Fruit fly (Drosophila melanogaster) whole organism, embryonic: ENCODE results near the gene CG43402.

Experiments
- CG10274 ChIP-seq: fragments of 200-800 bp; sonication (Bioruptor generic); optimal IDR thresholded peaks from 3 replicates; lab custom pipeline; 2017; ENCODE audit warnings: missing biosample characterization, mild to moderate bottlenecking, missing genetic modification characterization
- CG10321 ChIP-seq: fragments of 200-800 bp; sonication (Bioruptor generic); IDR thresholded peaks from 2 replicates; pipeline ENCODE4 v1.3.6; 2022; ENCODE audit warnings: missing biosample characterization, missing genetic modification characterization
- CG10959 ChIP-seq: fragments of 200-800 bp; sonication (Bioruptor generic); IDR thresholded peaks from 2 replicates; pipeline ENCODE4 v1.3.6; 2022; ENCODE audit warnings: missing biosample characterization, missing genetic modification characterization
- CG11247 ChIP-seq: fragments of 200-800 bp; sonication (Bioruptor generic); IDR thresholded peaks from 2 replicates; pipeline ENCODE4 v1.3.6; 2022; ENCODE audit warnings: missing biosample characterization, missing genetic modification characterization
- CG11504 ChIP-seq: fragments of 200-800 bp; sonication (Bioruptor generic); optimal IDR thresholded peaks from 3 replicates; lab custom pipeline; 2019; ENCODE audit warnings: missing biosample characterization, mild to moderate bottlenecking, missing genetic modification characterization, moderate library complexity
- CG12744 ChIP-seq: fragments of 200-800 bp; sonication (Bioruptor generic); optimal IDR thresholded peaks from 2 replicates; lab custom pipeline; 2016; ENCODE audit warnings: missing biosample characterization, missing genetic modification characterization
- CG1529 ChIP-seq: fragments of 200-800 bp; sonication (Bioruptor generic); optimal IDR thresholded peaks from 3 replicates; lab custom pipeline; 2018; ENCODE audit warnings: missing biosample characterization, missing genetic modification characterization
- CG15514 ChIP-seq: fragments of 200-800 bp; sonication (Bioruptor generic); optimal IDR thresholded peaks from 3 replicates; lab custom pipeline; 2017; ENCODE audit warnings: missing biosample characterization, missing genetic modification characterization, mild to moderate bottlenecking, moderate library complexity, missing genetic modification reagents
- CG17328 ChIP-seq: fragments of 200-800 bp; sonication (Bioruptor generic); IDR thresholded peaks from 2 replicates; pipeline ENCODE4 v1.3.6; 2022; ENCODE audit warnings: missing biosample characterization, missing genetic modification characterization
- CG18011 ChIP-seq: fragments of 200-800 bp; sonication (Bioruptor generic); optimal IDR thresholded peaks from 2 replicates; lab custom pipeline; 2017; ENCODE audit warnings: missing biosample characterization, missing genetic modification characterization, mild to moderate bottlenecking, moderate library complexity, missing genotype
- CG2120 ChIP-seq: fragments of 200-800 bp; sonication (Bioruptor generic); optimal IDR thresholded peaks from 3 replicates; lab custom pipeline; 2016; ENCODE audit warnings: missing biosample characterization, missing genetic modification characterization
- CG2129 ChIP-seq: fragments of 200-800 bp; sonication (Bioruptor generic); IDR thresholded peaks from 2 replicates; pipeline ENCODE4 v1.3.6; 2022; ENCODE audit warnings: missing biosample characterization, missing genetic modification characterization; ENCODE audit not compliant: partially characterized antibody
- CG2712 ChIP-seq: fragments of 200-800 bp; optimal IDR thresholded peaks from 3 replicates; lab custom pipeline; 2019; ENCODE audit warnings: missing biosample characterization, mild to moderate bottlenecking, missing genetic modification characterization, moderate library complexity
- CG33557 ChIP-seq: fragments of 200-800 bp; sonication (Bioruptor generic); optimal IDR thresholded peaks from 2 replicates; lab custom pipeline; 2019; ENCODE audit warnings: missing biosample characterization, mild to moderate bottlenecking, missing genetic modification characterization, moderate library complexity
- CG3847 ChIP-seq: fragments of 200-800 bp; sonication (Bioruptor generic); IDR thresholded peaks from 2 replicates; pipeline ENCODE4 v1.3.6; 2022; ENCODE audit warnings: missing biosample characterization, missing genetic modification characterization
- CG4360 ChIP-seq: fragments of 200-800 bp; sonication (Bioruptor generic); IDR thresholded peaks from 2 replicates; pipeline ENCODE4 v1.3.6; 2022; ENCODE audit warnings: missing biosample characterization, missing genetic modification characterization
- CG4404 ChIP-seq: fragments of 200-800 bp; sonication (Bioruptor generic); IDR thresholded peaks from 2 replicates; pipeline ENCODE4 v1.3.6; 2022; ENCODE audit warnings: missing biosample characterization, missing genetic modification characterization
- CG6254 ChIP-seq: fragments of 200-800 bp; sonication (Bioruptor generic); optimal IDR thresholded peaks from 3 replicates; lab custom pipeline; 2017; ENCODE audit warnings: mild to moderate bottlenecking, missing biosample characterization, missing genetic modification reagents, missing genetic modification characterization
- CG8765 ChIP-seq: fragments of 200-800 bp; sonication (Bioruptor generic); IDR thresholded peaks from 2 replicates; pipeline ENCODE4 v1.3.6; 2022; ENCODE audit warnings: missing biosample characterization, missing genetic modification characterization
- CG8924 ChIP-seq: fragments of 200-800 bp; optimal IDR thresholded peaks from 3 replicates; lab custom pipeline; 2019; ENCODE audit warnings: missing biosample characterization, mild to moderate bottlenecking, missing genetic modification characterization, moderate library complexity
- CG9876 ChIP-seq: fragments of 200-800 bp; sonication (Bioruptor generic); optimal IDR thresholded peaks from 2 replicates; lab custom pipeline; 2016; ENCODE audit warnings: missing biosample characterization, missing genetic modification characterization
- Chrac-16 ChIP-seq: fragments of 200-800 bp; sonication (Bioruptor generic); optimal IDR thresholded peaks from 3 replicates; lab custom pipeline; 2016; ENCODE audit warnings: missing biosample characterization, missing genetic modification characterization
- D19B ChIP-seq: fragments of 200-800 bp; sonication (Bioruptor generic); optimal IDR thresholded peaks from 2 replicates; lab custom pipeline; 2017; ENCODE audit warnings: missing biosample characterization, mild to moderate bottlenecking, missing genetic modification characterization
- Drgx ChIP-seq: fragments of 200-800 bp; sonication (Bioruptor generic); IDR thresholded peaks from 2 replicates; pipeline ENCODE4 v1.3.6; 2022; ENCODE audit warnings: missing biosample characterization, missing genetic modification characterization
- E2f1 ChIP-seq: fragments of 200-800 bp; sonication (Bioruptor generic); IDR thresholded peaks from 2 replicates; pipeline ENCODE4 v1.3.6; 2022; ENCODE audit warnings: missing biosample characterization, missing genetic modification characterization
- Hey ChIP-seq: fragments of 200-800 bp; sonication (Bioruptor generic); optimal IDR thresholded peaks from 3 replicates; lab custom pipeline; 2018; ENCODE audit warnings: missing biosample characterization, mild to moderate bottlenecking, missing genetic modification characterization
- Hsf ChIP-seq: fragments of 200-800 bp; sonication (Bioruptor generic); optimal IDR thresholded peaks from 3 replicates; lab custom pipeline; 2016; ENCODE audit warnings: missing biosample characterization, missing genetic modification characterization
- MTF-1 ChIP-seq: fragments of 200-800 bp; sonication (Bioruptor generic); optimal IDR thresholded peaks from 2 replicates; lab custom pipeline; 2018; ENCODE audit warnings: missing biosample characterization, mild to moderate bottlenecking, missing genetic modification characterization, borderline replicate concordance
- Myb ChIP-seq: fragments of 200-800 bp; sonication (Bioruptor generic); optimal IDR thresholded peaks from 2 replicates; lab custom pipeline; 2016; ENCODE audit warnings: missing biosample characterization, missing genetic modification characterization
- PHDP ChIP-seq: fragments of 200-800 bp; sonication (Bioruptor generic); optimal IDR thresholded peaks from 3 replicates; lab custom pipeline; 2018; ENCODE audit warnings: missing biosample characterization, mild to moderate bottlenecking, missing genetic modification characterization, moderate library complexity
- Ptx1 ChIP-seq: fragments of 200-800 bp; sonication (Bioruptor generic); IDR thresholded peaks from 2 replicates; pipeline ENCODE4 v1.3.6; 2022; ENCODE audit warnings: missing biosample characterization, missing genetic modification characterization
- Ssrp ChIP-seq: fragments of 200-800 bp; sonication (Bioruptor generic); optimal IDR thresholded peaks from 2 replicates; lab custom pipeline; 2018; ENCODE audit warnings: missing biosample characterization, mild to moderate bottlenecking, missing genetic modification characterization, moderate library complexity
- bab2 ChIP-seq: fragments of 200-800 bp; sonication (Bioruptor generic); optimal IDR thresholded peaks from 2 replicates; lab custom pipeline; 2016; ENCODE audit warnings: missing biosample characterization, missing genetic modification characterization
- chif ChIP-seq, 2 experiments: fragments of 200-800 bp; sonication (Bioruptor generic); optimal IDR thresholded peaks; 3 replicates each; lab custom pipeline; 2016; ENCODE audit warnings: missing biosample characterization in 2 of 2, missing genetic modification characterization in 2 of 2
- corto ChIP-seq: fragments of 200-800 bp; sonication (Bioruptor generic); optimal IDR thresholded peaks from 2 replicates; lab custom pipeline; 2016; ENCODE audit warnings: missing biosample characterization, mild to moderate bottlenecking, missing genetic modification characterization, moderate library complexity
- dati ChIP-seq: fragments of 200-800 bp; sonication (Bioruptor generic); IDR thresholded peaks from 2 replicates; pipeline ENCODE4 v1.3.6; 2022; ENCODE audit warnings: missing biosample characterization, missing genetic modification characterization
- dpn ChIP-seq, 2 experiments: fragments of 200-800 bp; sonication (Bioruptor generic); optimal IDR thresholded peaks; 3 replicates each; lab custom pipeline; 2016; ENCODE audit warnings: missing biosample characterization in 2 of 2, missing genetic modification characterization in 2 of 2
- fd96Cb ChIP-seq: fragments of 200-800 bp; sonication (Bioruptor generic); optimal IDR thresholded peaks from 2 replicates; lab custom pipeline; 2018; ENCODE audit warnings: missing biosample characterization, mild to moderate bottlenecking, missing genetic modification characterization, moderate library complexity
- fru ChIP-seq: fragments of >200 bp; optimal IDR thresholded peaks from 2 replicates; lab custom pipeline; 2017
- gcm ChIP-seq: fragments of 200-800 bp; sonication (Bioruptor generic); optimal IDR thresholded peaks from 2 replicates; lab custom pipeline; 2019; ENCODE audit warnings: missing biosample characterization, mild to moderate bottlenecking, missing genetic modification characterization, moderate library complexity
- gcm2 ChIP-seq: fragments of 200-800 bp; sonication (Bioruptor generic); optimal IDR thresholded peaks from 2 replicates; lab custom pipeline; 2016; ENCODE audit warnings: missing biosample characterization, missing genetic modification characterization
- gem ChIP-seq: fragments of 200-800 bp; sonication (Bioruptor generic); optimal IDR thresholded peaks from 2 replicates; lab custom pipeline; 2019; ENCODE audit warnings: missing biosample characterization, mild to moderate bottlenecking, missing genetic modification characterization, moderate library complexity
- gfzf ChIP-seq: fragments of 200-800 bp; sonication (Bioruptor generic); optimal IDR thresholded peaks from 2 replicates; lab custom pipeline; 2016; ENCODE audit warnings: missing biosample characterization, mild to moderate bottlenecking, missing genetic modification characterization, moderate library complexity
- ken ChIP-seq: fragments of 200-800 bp; sonication (Bioruptor generic); IDR thresholded peaks from 3 replicates; pipeline ENCODE4 v1.3.6; 2022; ENCODE audit warnings: missing biosample characterization, missing genetic modification characterization
- org-1 ChIP-seq: fragments of 200-800 bp; sonication (Bioruptor generic); optimal IDR thresholded peaks from 2 replicates; lab custom pipeline; 2017; ENCODE audit warnings: missing biosample characterization, missing genetic modification characterization
- pum ChIP-seq: fragments of 200-800 bp; sonication (Bioruptor generic); optimal IDR thresholded peaks from 2 replicates; lab custom pipeline; 2016; ENCODE audit warnings: missing biosample characterization, missing genetic modification characterization
- sc ChIP-seq, 3 experiments: fragments of >200 bp in 2 of 3; fragments of 200-800 bp in 1 of 3; sonication (Bioruptor generic) in 1 of 3; optimal IDR thresholded peaks; 2 replicates in 2 of 3; 3 replicates in 1 of 3; lab custom pipeline; 2017; ENCODE audit warnings: mild to moderate bottlenecking in 1 of 3, missing biosample characterization in 1 of 3, missing genetic modification characterization in 1 of 3, missing genetic modification reagents in 1 of 3
- sens-2 ChIP-seq: fragments of 200-800 bp; sonication (Bioruptor generic); IDR thresholded peaks from 2 replicates; pipeline ENCODE4 v1.3.6; 2022; ENCODE audit warnings: missing biosample characterization, missing genetic modification characterization
- stwl ChIP-seq: fragments of 200-800 bp; sonication (Bioruptor generic); optimal IDR thresholded peaks from 3 replicates; lab custom pipeline; 2018; ENCODE audit warnings: missing biosample characterization, mild to moderate bottlenecking, missing genetic modification characterization, moderate library complexity
- trem ChIP-seq: fragments of 200-800 bp; optimal IDR thresholded peaks from 3 replicates; lab custom pipeline; 2019; ENCODE audit warnings: missing biosample characterization, mild to moderate bottlenecking, missing genetic modification characterization, moderate library complexity
- tx ChIP-seq: fragments of 200-800 bp; sonication (Bioruptor generic); optimal IDR thresholded peaks from 2 replicates; lab custom pipeline; 2016; ENCODE audit warnings: missing biosample characterization, missing genetic modification characterization

CG43402 gene

DNA sequence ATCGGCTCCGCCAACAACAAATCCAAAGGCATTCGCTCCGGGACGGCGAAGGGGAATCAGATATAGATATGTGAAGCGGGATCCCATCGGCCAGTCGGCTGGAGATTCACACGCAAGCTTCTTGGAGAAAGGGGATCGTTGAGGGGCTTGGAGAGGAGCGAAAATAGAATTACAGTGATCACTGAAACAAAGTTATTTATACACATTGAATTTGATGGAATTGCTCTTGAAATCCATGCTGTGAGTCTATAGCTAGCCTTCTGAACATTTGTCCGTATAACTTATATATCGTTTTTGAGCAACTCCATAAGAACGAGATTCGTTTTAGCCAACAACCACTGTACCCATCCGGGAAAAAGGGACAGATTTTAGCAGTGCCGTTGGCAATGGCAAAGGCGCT, 17.6 kb upstream of the CG43402 start (continued):
- TF ChIP-seq CG12744 (no peak), org-1 (GFP tag; lab: Kevin White, UChicago) (no peak), bab2 (GFP tag; lab: Kevin White, UChicago) (no peak), CG11247 (GFP tag; lab: Robert Waterston, UW) (no peak), Hey (no peak), ken (GFP tag; lab: Robert Waterston, UW) (no peak), Drgx (GFP tag; lab: Robert Waterston, UW) (peak; percentile 72), dpn (GFP tag; optimal IDR thresholded peaks at IDR 0.05; lab: Kevin White, UChicago) (peak in 1 of 2 experiments; percentile 27), gfzf (GFP tag; lab: Kevin White, UChicago) (no peak), MTF-1 (GFP tag; lab: Kevin White, UChicago) (no peak), gcm (GFP tag; lab: Kevin White, UChicago) (peak; percentile 20), gcm2 (GFP tag; lab: Kevin White, UChicago) (no peak), corto (GFP tag; lab: Kevin White, UChicago) (peak; percentile 77), chif (GFP tag; optimal IDR thresholded peaks at IDR 0.05; lab: Kevin White, UChicago) (peak; percentile 60 to 66), CG1529 (GFP tag; lab: Kevin White, UChicago) (peak; percentile 50), trem (peak; percentile 11), CG17328 (GFP tag; lab: Robert Waterston, UW) (peak; percentile 57; the same call in 1 of the 2 replicates), CG18011 (GFP tag; lab: Kevin White, UChicago) (no peak), CG8924 (tag; lab: Kevin White, UChicago) (peak; percentile 39), dati (GFP tag; lab: Robert Waterston, UW) (no peak), CG2712 (tag; lab: Kevin White, UChicago) (peak; percentile 40), fd96Cb (no peak), CG6254 (GFP tag; lab: Kevin White, UChicago) (no peak), CG4404 (GFP tag; lab: Robert Waterston, UW) (peak; percentile 51), Hsf (peak; percentile 55), Ptx1 (GFP tag; lab: Robert Waterston, UW) (0 out of 2 replicates have a peak, but pooled peaks have one; percentile 27), stwl (tag; lab: Kevin White, UChicago) (no peak), PHDP (tag; lab: Kevin White, UChicago) (peak; percentile 50), Myb (GFP tag; lab: Kevin White, UChicago) (no peak), CG2120 (peak; percentile 26), sens-2 (GFP tag; lab: Robert Waterston, UW) (0 out of 2 replicates have a peak, but pooled peaks have one; percentile 29), Ssrp (tag; lab: Kevin White, UChicago) (peak; percentile 11), tx (GFP tag; lab: Kevin White, UChicago) (peak; percentile 14), D19B (no peak), Chrac-16 (GFP tag; lab: Kevin White, UChicago) (peak; percentile 53), E2f1 (no peak), fru (lab: Kevin White, UChicago) (no peak), sc (optimal IDR thresholded peaks at IDR 0.05; lab: Kevin White, UChicago) (no peak), sc (GFP tag; optimal IDR thresholded peaks at IDR 0.05; lab: Kevin White, UChicago) (peak; percentile 66), CG10321 (GFP tag; lab: Robert Waterston, UW) (no peak), CG11504 (peak; percentile 6), gem (tag; lab: Kevin White, UChicago) (peak; percentile 71), CG2129 (GFP tag; lab: Robert Waterston, UW) (no peak), CG10959 (GFP tag; lab: Robert Waterston, UW) (peak; percentile 42; the same call in 1 of the 2 replicates), CG15514 (GFP tag; lab: Kevin White, UChicago) (no peak), CG33557 (GFP tag; lab: Kevin White, UChicago) (peak; percentile 44), CG9876 (GFP tag; lab: Kevin White, UChicago) (peak; percentile 21), CG4360 (GFP tag; lab: Robert Waterston, UW) (no peak), CG3847 (no peak), CG8765 (GFP tag; lab: Robert Waterston, UW) (no peak), CG10274 (GFP tag; lab: Kevin White, UChicago) (no peak), pum (GFP tag; lab: Kevin White, UChicago) (peak; percentile 12)
